Fruit fly (Drosophila melanogaster) whole organism, embryonic: ENCODE data around the gene sunn.

ENCODE experiments used
- BEAF-32 ChIP-seq: fragments of 200-800 bp; sonication (Bioruptor generic); optimal IDR thresholded peaks from 3 replicates; lab custom pipeline; 2017; ENCODE audit warnings: missing biosample characterization, missing genetic modification characterization, mild to moderate bottlenecking, moderate library complexity, missing genetic modification reagents
- Blimp-1 ChIP-seq: fragments of 200-800 bp; sonication (Bioruptor generic); optimal IDR thresholded peaks from 3 replicates; lab custom pipeline; 2018; ENCODE audit warnings: missing biosample characterization, missing genetic modification characterization, mild to moderate bottlenecking, moderate library complexity, missing genetic modification reagents
- BtbVII ChIP-seq: fragments of 200-800 bp; sonication (Bioruptor generic); optimal IDR thresholded peaks from 3 replicates; lab custom pipeline; 2017; ENCODE audit warnings: missing biosample characterization, mild to moderate bottlenecking, missing genetic modification characterization
- CG12299 ChIP-seq: fragments of 200-800 bp; sonication (Bioruptor generic); optimal IDR thresholded peaks from 2 replicates; lab custom pipeline; 2018; ENCODE audit warnings: missing biosample characterization, mild to moderate bottlenecking, missing genetic modification characterization
- CG1233 ChIP-seq: fragments of 200-800 bp; sonication (Bioruptor generic); optimal IDR thresholded peaks from 4 replicates; lab custom pipeline; 2018; ENCODE audit warnings: missing biosample characterization, mild to moderate bottlenecking, missing genetic modification characterization
- CG13624 ChIP-seq: fragments of 200-800 bp; sonication (Bioruptor generic); optimal IDR thresholded peaks from 2 replicates; lab custom pipeline; 2016; ENCODE audit warnings: missing biosample characterization, missing genetic modification characterization
- CG18011 ChIP-seq: fragments of 200-800 bp; sonication (Bioruptor generic); optimal IDR thresholded peaks from 2 replicates; lab custom pipeline; 2017; ENCODE audit warnings: missing biosample characterization, missing genetic modification characterization, mild to moderate bottlenecking, moderate library complexity, missing genotype
- CG18599 ChIP-seq: fragments of 200-800 bp; sonication (Bioruptor generic); optimal IDR thresholded peaks from 3 replicates; lab custom pipeline; 2017; ENCODE audit warnings: missing biosample characterization, missing genetic modification characterization, mild to moderate bottlenecking, moderate library complexity, missing genetic modification reagents
- CG30431 ChIP-seq: fragments of 200-800 bp; sonication (Bioruptor generic); optimal IDR thresholded peaks from 2 replicates; lab custom pipeline; 2017; ENCODE audit warnings: missing biosample characterization, missing genetic modification characterization
- CG31388 ChIP-seq: fragments of 200-800 bp; sonication (Bioruptor generic); optimal IDR thresholded peaks from 2 replicates; lab custom pipeline; 2016; ENCODE audit warnings: missing biosample characterization, missing genetic modification characterization
- CG3163 ChIP-seq: fragments of 200-800 bp; sonication (Bioruptor generic); optimal IDR thresholded peaks from 3 replicates; lab custom pipeline; 2016; ENCODE audit warnings: missing biosample characterization, missing genetic modification characterization
- CG4617 ChIP-seq: fragments of 200-800 bp; sonication (Bioruptor generic); optimal IDR thresholded peaks from 3 replicates; lab custom pipeline; 2016; ENCODE audit warnings: missing biosample characterization, missing genetic modification characterization, borderline replicate concordance
- CG5180 ChIP-seq: fragments of 200-800 bp; sonication (Bioruptor generic); optimal IDR thresholded peaks from 3 replicates; lab custom pipeline; 2017; ENCODE audit warnings: missing biosample characterization, missing genetic modification characterization, mild to moderate bottlenecking, moderate library complexity, missing genetic modification reagents
- CG7745 ChIP-seq: fragments of 200-800 bp; sonication (Bioruptor generic); optimal IDR thresholded peaks from 2 replicates; lab custom pipeline; 2018; ENCODE audit warnings: missing biosample characterization, mild to moderate bottlenecking, missing genetic modification characterization, moderate library complexity
- CG7786 ChIP-seq: fragments of 200-800 bp; sonication (Bioruptor generic); optimal IDR thresholded peaks from 2 replicates; lab custom pipeline; 2016; ENCODE audit warnings: missing biosample characterization, missing genetic modification characterization
- CHES-1-like ChIP-seq: fragments of 200-800 bp; sonication (Bioruptor generic); optimal IDR thresholded peaks from 2 replicates; lab custom pipeline; 2016; ENCODE audit warnings: missing biosample characterization, missing genetic modification characterization
- CTCF ChIP-seq: fragments of 200-800 bp; sonication (Bioruptor generic); optimal IDR thresholded peaks from 2 replicates; lab custom pipeline; 2017; ENCODE audit warnings: missing biosample characterization, mild to moderate bottlenecking, missing genetic modification characterization, moderate library complexity
- D ChIP-seq, 2 experiments: fragments of 200-800 bp in 1 of 2; fragments of >200 bp in 1 of 2; sonication (Bioruptor generic) in 1 of 2; optimal IDR thresholded peaks; 2 replicates in 1 of 2; 3 replicates in 1 of 2; lab custom pipeline; 2017; ENCODE audit warnings: mild to moderate bottlenecking in 1 of 2, missing biosample characterization in 1 of 2, missing genetic modification characterization in 1 of 2, missing genetic modification reagents in 1 of 2
- D19B ChIP-seq: fragments of 200-800 bp; sonication (Bioruptor generic); optimal IDR thresholded peaks from 2 replicates; lab custom pipeline; 2017; ENCODE audit warnings: missing biosample characterization, mild to moderate bottlenecking, missing genetic modification characterization
- HLHmδ ChIP-seq: fragments of 200-800 bp; sonication (Bioruptor generic); optimal IDR thresholded peaks from 2 replicates; lab custom pipeline; 2018; ENCODE audit warnings: missing biosample characterization, mild to moderate bottlenecking, missing genetic modification characterization, moderate library complexity
- Hand ChIP-seq: fragments of 200-800 bp; sonication (Bioruptor generic); optimal IDR thresholded peaks from 2 replicates; lab custom pipeline; 2017; ENCODE audit warnings: mild to moderate bottlenecking, missing biosample characterization, missing genetic modification reagents, missing genetic modification characterization
- Hmx ChIP-seq: fragments of 200-800 bp; sonication (Bioruptor generic); optimal IDR thresholded peaks from 2 replicates; lab custom pipeline; 2016; ENCODE audit warnings: missing biosample characterization, missing genetic modification characterization
- Lim3 ChIP-seq: fragments of 200-800 bp; sonication (Bioruptor generic); IDR thresholded peaks from 2 replicates; pipeline ENCODE4 v1.3.6; 2022; ENCODE audit warnings: missing biosample characterization, missing genetic modification characterization
- MBD-R2 ChIP-seq: fragments of 200-800 bp; sonication (Bioruptor generic); IDR thresholded peaks from 2 replicates; pipeline ENCODE4 v1.3.6; 2022; ENCODE audit warnings: missing biosample characterization, missing genetic modification characterization
- Mes4 ChIP-seq: fragments of 200-800 bp; sonication (Bioruptor generic); optimal IDR thresholded peaks from 2 replicates; lab custom pipeline; 2016; ENCODE audit warnings: missing biosample characterization, missing genetic modification characterization
- Pdp1 ChIP-seq, 2 experiments: fragments of 200-800 bp; sonication (Bioruptor generic); optimal IDR thresholded peaks; 3 replicates each; lab custom pipeline; 2016; ENCODE audit warnings: missing biosample characterization in 2 of 2, missing genetic modification characterization in 2 of 2, mild to moderate bottlenecking in 1 of 2, moderate library complexity in 1 of 2
- Trl ChIP-seq, 3 experiments: fragments of >200 bp in 2 of 3; fragments of 200-800 bp in 1 of 3; sonication (Bioruptor generic) in 1 of 3; optimal IDR thresholded peaks; 2 replicates in 1 of 3; 3 replicates in 2 of 3; lab custom pipeline; 2016 to 2017; ENCODE audit warnings: missing biosample characterization in 1 of 3, missing genetic modification characterization in 1 of 3
- Vsx1 ChIP-seq: fragments of 200-800 bp; sonication (Bioruptor generic); optimal IDR thresholded peaks from 2 replicates; lab custom pipeline; 2017; ENCODE audit warnings: missing biosample characterization, mild to moderate bottlenecking, missing genetic modification characterization, missing genetic modification reagents
- cad ChIP-seq: fragments of >200 bp; optimal IDR thresholded peaks from 2 replicates; lab custom pipeline; 2017; ENCODE audit warnings: missing biosample characterization, missing genetic modification characterization
- dati ChIP-seq: fragments of 200-800 bp; sonication (Bioruptor generic); IDR thresholded peaks from 2 replicates; pipeline ENCODE4 v1.3.6; 2022; ENCODE audit warnings: missing biosample characterization, missing genetic modification characterization
- gce ChIP-seq: fragments of 200-800 bp; sonication (Bioruptor generic); IDR thresholded peaks from 3 replicates; pipeline ENCODE4 v1.3.6; 2022; ENCODE audit warnings: missing biosample characterization, missing genetic modification characterization
- gfzf ChIP-seq: fragments of 200-800 bp; sonication (Bioruptor generic); optimal IDR thresholded peaks from 2 replicates; lab custom pipeline; 2016; ENCODE audit warnings: missing biosample characterization, mild to moderate bottlenecking, missing genetic modification characterization, moderate library complexity
- ham ChIP-seq: fragments of 200-800 bp; sonication (Bioruptor generic); IDR thresholded peaks from 2 replicates; pipeline ENCODE4 v1.3.6; 2022; ENCODE audit warnings: missing biosample characterization, missing genetic modification characterization
- hbn ChIP-seq: fragments of 200-800 bp; sonication (Bioruptor generic); IDR thresholded peaks from 2 replicates; pipeline ENCODE4 v1.3.6; 2022; ENCODE audit warnings: missing biosample characterization, missing genetic modification characterization; ENCODE audit not compliant: partially characterized antibody
- insv ChIP-seq, 2 experiments: fragments of 200-800 bp; sonication (Bioruptor generic); optimal IDR thresholded peaks; 3 replicates each; lab custom pipeline; 2016 to 2018; ENCODE audit warnings: missing biosample characterization in 2 of 2, missing genetic modification characterization in 2 of 2
- lab ChIP-seq: fragments of 200-800 bp; sonication (Bioruptor generic); optimal IDR thresholded peaks from 3 replicates; lab custom pipeline; 2017; ENCODE audit warnings: missing biosample characterization, missing genetic modification characterization, mild to moderate bottlenecking, moderate library complexity, missing genetic modification reagents
- maf-S ChIP-seq: fragments of 200-800 bp; sonication (Bioruptor generic); optimal IDR thresholded peaks from 2 replicates; lab custom pipeline; 2016; ENCODE audit warnings: missing biosample characterization, missing genetic modification characterization
- nmo ChIP-seq: fragments of 200-800 bp; sonication (Bioruptor generic); optimal IDR thresholded peaks from 2 replicates; lab custom pipeline; 2018; ENCODE audit warnings: missing biosample characterization, mild to moderate bottlenecking, missing genetic modification characterization, moderate library complexity
- peb ChIP-seq: fragments of 200-800 bp; sonication (Bioruptor generic); IDR thresholded peaks from 2 replicates; pipeline ENCODE4 v1.3.6; 2022; ENCODE audit warnings: missing biosample characterization, missing genetic modification characterization
- pzg ChIP-seq: fragments of 200-800 bp; sonication (Bioruptor generic); optimal IDR thresholded peaks from 3 replicates; lab custom pipeline; 2018; ENCODE audit warnings: missing biosample characterization, mild to moderate bottlenecking, missing genetic modification characterization, moderate library complexity
- scrt ChIP-seq: fragments of 200-800 bp; sonication (Bioruptor generic); optimal IDR thresholded peaks from 2 replicates; lab custom pipeline; 2018; ENCODE audit warnings: missing biosample characterization, mild to moderate bottlenecking, missing genetic modification characterization, moderate library complexity
- sd ChIP-seq: fragments of 200-800 bp; sonication (Bioruptor generic); optimal IDR thresholded peaks from 3 replicates; lab custom pipeline; 2018; ENCODE audit warnings: missing biosample characterization, mild to moderate bottlenecking, missing genetic modification characterization, moderate library complexity
- sens ChIP-seq: fragments of 200-800 bp; sonication (Bioruptor generic); peaks from one replicate; lab custom pipeline; 2016; ENCODE audit warnings: missing biosample characterization, missing genetic modification characterization
- slp2 ChIP-seq: fragments of 200-800 bp; sonication (Bioruptor generic); optimal IDR thresholded peaks from 2 replicates; lab custom pipeline; 2016; ENCODE audit warnings: missing biosample characterization, missing genetic modification characterization
- sqz ChIP-seq: fragments of 200-800 bp; sonication (Bioruptor generic); optimal IDR thresholded peaks from 3 replicates; lab custom pipeline; 2018; ENCODE audit warnings: missing biosample characterization, mild to moderate bottlenecking, missing genetic modification characterization
- stc ChIP-seq: fragments of 200-800 bp; sonication (Bioruptor generic); IDR thresholded peaks from 2 replicates; pipeline ENCODE4 v1.3.6; 2022; ENCODE audit warnings: missing biosample characterization, missing genetic modification characterization
- sug ChIP-seq: fragments of 200-800 bp; optimal IDR thresholded peaks from 2 replicates; lab custom pipeline; 2019; ENCODE audit warnings: missing biosample characterization, mild to moderate bottlenecking, missing genetic modification characterization, moderate library complexity
- tup ChIP-seq: fragments of 200-800 bp; sonication (Bioruptor generic); optimal IDR thresholded peaks from 2 replicates; lab custom pipeline; 2016; ENCODE audit warnings: missing biosample characterization, mild to moderate bottlenecking, missing genetic modification characterization, moderate library complexity
- z ChIP-seq: fragments of 200-800 bp; sonication (Bioruptor generic); IDR thresholded peaks from 3 replicates; pipeline ENCODE4 v1.3.6; 2022; ENCODE audit warnings: missing biosample characterization, missing genetic modification characterization

sunn gene

DNA sequence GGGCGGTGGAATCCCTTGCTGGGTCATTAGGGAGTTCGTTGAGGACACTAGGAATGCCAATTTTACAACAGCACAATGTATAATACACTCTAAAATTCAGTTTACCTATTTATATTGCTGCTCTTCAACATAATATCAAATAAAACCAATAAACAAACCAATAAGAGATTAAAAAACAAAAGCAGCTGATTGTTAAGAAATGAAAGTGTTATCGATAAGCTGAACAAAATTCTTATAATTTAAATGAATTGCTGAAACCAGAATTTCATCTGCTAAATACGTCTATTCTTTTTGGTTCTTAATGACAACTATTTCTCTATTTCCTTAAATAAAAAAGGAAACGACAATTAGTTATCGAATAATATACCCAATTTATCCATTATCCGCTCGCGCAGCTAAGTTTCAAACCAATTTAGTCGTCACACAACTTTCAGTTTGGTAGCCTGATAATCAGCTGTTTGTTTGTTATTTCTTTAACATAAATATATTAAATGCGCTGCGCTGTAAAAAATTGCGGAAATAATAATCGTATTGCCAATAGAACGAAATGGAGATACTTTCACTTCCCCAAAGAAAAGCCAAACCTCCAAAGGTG, 36.8 kb upstream of the sunn start, which contains the start of the genes Pldn and CG14135 (continued):
- TF ChIP-seq D (optimal IDR thresholded peaks at IDR 0.05; lab: Kevin White, UChicago): no peak
- TF ChIP-seq D (GFP tag; optimal IDR thresholded peaks at IDR 0.05; lab: Kevin White, UChicago): no peak
- TF ChIP-seq peb (GFP tag; lab: Robert Waterston, UW): no peak
- TF ChIP-seq Hand: no peak
- no peak for TF ChIP-seq gce (GFP tag; lab: Robert Waterston, UW)
- TF ChIP-seq scrt (GFP tag; lab: Kevin White, UChicago): peak; percentile 68
- no peak for TF ChIP-seq CG18011 (GFP tag; lab: Kevin White, UChicago)
- no peak for TF ChIP-seq CG18599 (GFP tag; lab: Kevin White, UChicago)
- TF ChIP-seq sqz (GFP tag; lab: Kevin White, UChicago): no peak
- no peak for TF ChIP-seq dati
- TF ChIP-seq cad (GFP tag; lab: Kevin White, UChicago): peak; percentile 20
- TF ChIP-seq sd (tag; lab: Kevin White, UChicago): peak; percentile 33
- peak; percentile 85 for TF ChIP-seq MBD-R2
- TF ChIP-seq nmo (GFP tag; lab: Kevin White, UChicago): peak; percentile 33
- TF ChIP-seq insv (GFP tag; optimal IDR thresholded peaks at IDR 0.05; lab: Kevin White, UChicago): peak in 1 of 2 experiments; percentile 29
- no peak for TF ChIP-seq stc (GFP tag; lab: Robert Waterston, UW)
- no peak for TF ChIP-seq D19B (GFP tag; lab: Kevin White, UChicago)
- TF ChIP-seq Hmx (GFP tag; lab: Kevin White, UChicago): no peak
- TF ChIP-seq ham (GFP tag; lab: Robert Waterston, UW): no peak
- TF ChIP-seq pzg (GFP tag; lab: Kevin White, UChicago): peak; percentile 72
- TF ChIP-seq z (GFP tag; lab: Robert Waterston, UW): no peak
- 0 out of 2 replicates have a peak, but pooled peaks have one; percentile 27 for TF ChIP-seq hbn (GFP tag; lab: Robert Waterston, UW)
- TF ChIP-seq HLHmδ: no peak
- no peak for TF ChIP-seq tup
- TF ChIP-seq Trl (optimal IDR thresholded peaks at IDR 0.05; lab: Kevin White, UChicago): no peak
- no peak for TF ChIP-seq Trl (GFP tag; optimal IDR thresholded peaks at IDR 0.05; lab: Kevin White, UChicago)
- no peak for TF ChIP-seq BtbVII (GFP tag; lab: Kevin White, UChicago)
- no peak for TF ChIP-seq CG7745 (tag; lab: Kevin White, UChicago)
- peak in 1 of 2 experiments; percentile 28 for TF ChIP-seq Pdp1 (GFP tag; optimal IDR thresholded peaks at IDR 0.05; lab: Kevin White, UChicago)
- TF ChIP-seq maf-S: no peak
- TF ChIP-seq slp2: no peak
- TF ChIP-seq CG3163 (GFP tag; lab: Kevin White, UChicago): no peak
- peak; percentile 54 for TF ChIP-seq gfzf (GFP tag; lab: Kevin White, UChicago)
- TF ChIP-seq CTCF (GFP tag; lab: Kevin White, UChicago): peak; percentile 64
- no peak for TF ChIP-seq Lim3 (GFP tag; lab: Robert Waterston, UW)
- TF ChIP-seq CG1233 (GFP tag; lab: Kevin White, UChicago): no peak
- TF ChIP-seq sug: peak; percentile 32
- TF ChIP-seq CG13624 (GFP tag; lab: Kevin White, UChicago): peak; percentile 89
- peak; percentile 8 for TF ChIP-seq Vsx1 (GFP tag; lab: Kevin White, UChicago)
- no peak for TF ChIP-seq CG30431 (GFP tag; lab: Kevin White, UChicago)
- peak; percentile 9 for TF ChIP-seq CHES-1-like
- TF ChIP-seq Blimp-1 (GFP tag; lab: Kevin White, UChicago): peak; percentile 36
- peak; percentile 77 for TF ChIP-seq sens (GFP tag; lab: Kevin White, UChicago)
- no peak for TF ChIP-seq lab (GFP tag; lab: Kevin White, UChicago)
- no peak for TF ChIP-seq CG7786 (GFP tag; lab: Kevin White, UChicago)
- TF ChIP-seq CG31388 (GFP tag; lab: Kevin White, UChicago): no peak
- no peak for TF ChIP-seq Mes4 (GFP tag; lab: Kevin White, UChicago)
- TF ChIP-seq CG5180: no peak
- TF ChIP-seq CG12299 (tag; lab: Kevin White, UChicago): no peak
- peak; percentile 33 for TF ChIP-seq CG4617 (GFP tag; lab: Kevin White, UChicago)
- peak; percentile 49 for TF ChIP-seq BEAF-32 (GFP tag; lab: Kevin White, UChicago)
